Worm (Caenorhabditis elegans): Measurements from ENCODE around the gene sli-1.

Gene sli-1

DNA sequence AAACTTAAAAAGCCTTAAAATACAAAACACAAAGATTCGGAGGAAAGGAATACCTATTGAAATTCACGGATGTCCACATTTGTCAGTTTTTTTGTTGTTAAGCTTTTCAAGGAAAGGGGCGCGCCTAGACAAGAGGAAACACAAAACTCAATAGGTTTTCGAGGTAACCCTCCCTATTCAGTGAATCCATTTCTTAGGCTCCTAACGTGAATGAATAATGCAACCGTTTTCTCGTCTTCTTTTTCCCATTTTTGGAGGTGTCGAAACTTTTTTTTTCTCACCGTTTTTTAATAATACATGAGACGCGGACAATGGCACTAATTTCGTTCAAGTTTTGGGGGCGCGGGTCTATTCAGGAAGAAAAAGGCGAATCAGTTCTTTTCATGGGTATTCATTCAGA is 11.2 kb upstream of the sli-1 start:
- TF ChIP-seq nhr-232 (tag; optimal IDR thresholded peaks at IDR 0.05) = no peak
- peak; percentile 51 for TF ChIP-seq ceh-31 (tag; optimal IDR thresholded peaks at IDR 0.05)
- no peak for TF ChIP-seq rnt-1 (tag; optimal IDR thresholded peaks at IDR 0.05)

DNA sequence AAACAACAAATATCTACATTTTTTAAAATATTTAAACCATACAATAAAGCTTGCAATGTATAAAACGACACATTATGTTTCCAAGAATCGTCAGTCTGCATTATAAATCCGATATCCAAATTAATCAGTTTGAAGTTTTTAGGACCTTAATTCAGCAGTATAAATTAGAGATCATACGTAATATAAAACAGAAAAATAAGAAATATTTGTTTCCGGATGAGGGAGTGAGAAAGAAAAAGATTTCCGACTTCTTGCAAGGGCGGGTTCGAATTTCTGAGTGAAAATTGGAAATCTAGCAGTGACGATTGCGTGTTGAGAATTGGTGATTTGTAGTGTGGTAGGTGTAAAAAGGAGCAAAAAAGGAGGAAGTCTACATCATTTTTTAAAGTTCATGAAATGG is 9.8 kb upstream of the sli-1 start, which contains the start of gene npr-19:
Gene npr-19 (minus strand): TSS at position 101 of the 400 bp plus-strand sequence.
- TF ChIP-seq sox-2 (GFP tag; IDR thresholded peaks at IDR 0.05) (no peak), elt-4 (tag; optimal IDR thresholded peaks at IDR 0.05) (no peak), lim-6 (tag; optimal IDR thresholded peaks at IDR 0.05) (no peak), ttx-3 (tag; optimal IDR thresholded peaks at IDR 0.05) (no peak), dmd-4 (tag; optimal IDR thresholded peaks at IDR 0.05; ENCODE audit: borderline replicate concordance) (no peak), ama-1 (optimal IDR thresholded peaks at IDR 0.05) (no peak)

DNA sequence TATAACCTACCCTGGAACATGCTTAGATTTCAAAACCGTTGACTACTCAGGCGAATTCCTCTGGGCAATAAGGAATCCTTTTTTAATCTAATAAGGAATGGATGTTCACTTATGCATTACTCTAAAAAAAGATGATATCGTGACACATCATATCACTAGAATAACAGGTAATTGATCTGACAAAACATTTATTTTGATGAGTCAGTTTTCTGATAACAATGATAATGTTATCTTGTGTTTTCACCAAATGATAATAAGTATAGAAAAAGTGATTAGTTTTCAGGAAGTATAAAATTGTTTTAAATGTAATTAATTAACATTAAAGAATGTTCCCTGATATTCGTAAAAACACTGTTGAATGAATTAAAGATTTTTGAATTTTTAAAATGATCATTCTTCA is 3.3 kb upstream of the sli-1 start:
- no peak for TF ChIP-seq tbx-2 (tag; optimal IDR thresholded peaks at IDR 0.05)
- TF ChIP-seq elt-2 (tag; optimal IDR thresholded peaks at IDR 0.05) = peak; percentile 94
- no peak for TF ChIP-seq eyg-1 (tag; optimal IDR thresholded peaks at IDR 0.05)
- no peak for TF ChIP-seq gmeb-2 (tag; optimal IDR thresholded peaks at IDR 0.05)
- no peak for TF ChIP-seq elt-4 (tag; optimal IDR thresholded peaks at IDR 0.05)

DNA sequence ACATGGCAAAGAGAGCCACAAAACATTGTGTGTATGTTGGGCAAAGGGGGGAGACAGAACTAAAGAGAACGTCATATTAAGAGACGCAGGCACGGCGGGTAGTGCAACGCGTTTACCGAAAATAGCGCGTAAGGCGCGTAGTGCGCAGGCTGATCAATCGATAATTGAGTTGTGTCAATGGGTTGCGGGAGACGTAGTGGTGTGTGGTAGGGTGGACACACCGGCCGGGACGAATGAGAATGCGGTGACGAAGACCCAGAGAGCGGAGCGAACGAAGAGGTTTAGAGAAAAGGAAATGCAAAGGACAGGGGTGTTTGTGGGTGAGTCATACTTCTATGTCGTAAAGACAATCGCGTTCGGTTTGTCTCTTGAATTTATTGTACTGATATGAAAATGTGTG is 2.0 kb upstream of the sli-1 start:
- TF ChIP-seq pat-9 (tag; optimal IDR thresholded peaks at IDR 0.05) (no peak), syd-9 (tag; optimal IDR thresholded peaks at IDR 0.05) (no peak), ceh-45 (GFP tag; IDR thresholded peaks at IDR 0.05) (no peak), mec-3 (tag; optimal IDR thresholded peaks at IDR 0.05; ENCODE audit: borderline replicate concordance) (no peak), npax-4 (tag; optimal IDR thresholded peaks at IDR 0.05) (no peak), ceh-48 (tag; optimal IDR thresholded peaks at IDR 0.05) (peak; percentile 88), hlh-6 (tag; optimal IDR thresholded peaks at IDR 0.05) (peak; percentile 52), odd-2 (tag; optimal IDR thresholded peaks at IDR 0.05) (no peak), unc-42 (tag; optimal IDR thresholded peaks at IDR 0.05) (peak; percentile 95), nhr-232 (tag; optimal IDR thresholded peaks at IDR 0.05) (no peak), ceh-14 (tag; optimal IDR thresholded peaks at IDR 0.05) (peak; percentile 32), pha-2 (tag; optimal IDR thresholded peaks at IDR 0.05) (no peak), dve-1 (tag; optimal IDR thresholded peaks at IDR 0.05) (no peak), rnt-1 (tag; optimal IDR thresholded peaks at IDR 0.05) (peak; percentile 87), ceh-18 (tag; optimal IDR thresholded peaks at IDR 0.05) (peak; percentile 23), unc-86 (tag; optimal IDR thresholded peaks at IDR 0.05) (no peak), elt-2 (tag; optimal IDR thresholded peaks at IDR 0.05) (peak; percentile 42), fax-1 (tag; optimal IDR thresholded peaks at IDR 0.05) (peak; percentile 32), eyg-1 (tag; optimal IDR thresholded peaks at IDR 0.05) (peak; percentile 60), elt-4 (tag; optimal IDR thresholded peaks at IDR 0.05) (no peak), ets-4 (tag; optimal IDR thresholded peaks at IDR 0.05) (no peak), ceh-2 (tag; optimal IDR thresholded peaks at IDR 0.05) (peak; percentile 75), fkh-10 (GFP tag; optimal IDR thresholded peaks at IDR 0.05) (no peak), pros-1 (tag; optimal IDR thresholded peaks at IDR 0.05) (peak; percentile 7), ref-2 (tag; optimal IDR thresholded peaks at IDR 0.05) (peak; percentile 79), ceh-22 (tag; optimal IDR thresholded peaks at IDR 0.05) (no peak), ceh-19 (GFP tag; optimal IDR thresholded peaks at IDR 0.05) (no peak), K02D7.2 (tag; optimal IDR thresholded peaks at IDR 0.05) (no peak), lin-11 (tag; optimal IDR thresholded peaks at IDR 0.05) (no peak), sox-2 (GFP tag; IDR thresholded peaks at IDR 0.05) (no peak), unc-3 (GFP tag; conservative IDR thresholded peaks at IDR 0.05) (no peak), unc-3 (tag; optimal IDR thresholded peaks at IDR 0.05) (no peak), pag-3 (tag; optimal IDR thresholded peaks at IDR 0.05; ENCODE audit: borderline replicate concordance) (no peak), ceh-6 (GFP tag; optimal IDR thresholded peaks at IDR 0.05) (no peak), nfya-1 (tag; optimal IDR thresholded peaks at IDR 0.05) (peak; percentile 90), K09A11.1 (tag; optimal IDR thresholded peaks at IDR 0.05; ENCODE audit: insufficient read depth) (no peak), sox-4 (tag; optimal IDR thresholded peaks at IDR 0.05) (no peak), dmd-4 (tag; optimal IDR thresholded peaks at IDR 0.05; ENCODE audit: borderline replicate concordance) (no peak), ceh-31 (tag; optimal IDR thresholded peaks at IDR 0.05) (peak; percentile 90), Y22D7AL.16 (tag; optimal IDR thresholded peaks at IDR 0.05) (no peak), lim-6 (tag; optimal IDR thresholded peaks at IDR 0.05) (no peak), unc-55 (GFP tag; optimal IDR thresholded peaks at IDR 0.05) (peak; percentile 43)

All from whole organism, late embryonic.